Worm (Caenorhabditis elegans) whole organism, mixed stage, embryonic: ENCODE data around the gene pgm-1.

Experiments
- ces-1 ChIP-seq: fragments of 150-350 bp; optimal IDR thresholded peaks from 2 replicates; lab custom pipeline; 2014; ENCODE audit warnings: missing biosample characterization, missing genetic modification reagents, missing genetic modification characterization
- elt-1 ChIP-seq: sonication (generic microtip); optimal IDR thresholded peaks from 2 replicates; lab custom pipeline; 2017; ENCODE audit warnings: missing genetic modification characterization, mild to moderate bottlenecking, missing compliant biosample characterization, antibody characterized with exemption, moderate library complexity, borderline replicate concordance; ENCODE audit not compliant: insufficient read depth
- lin-13 ChIP-seq: fragments of 150-350 bp; optimal IDR thresholded peaks from 2 replicates; lab custom pipeline; 2014; ENCODE audit warnings: missing biosample characterization, missing genetic modification characterization
- lsy-2 ChIP-seq: fragments of 150-350 bp; optimal IDR thresholded peaks from 2 replicates; lab custom pipeline; 2014; ENCODE audit warnings: missing biosample characterization, missing genetic modification characterization
- mep-1 ChIP-seq: fragments of 150-350 bp; optimal IDR thresholded peaks from 2 replicates; lab custom pipeline; 2017; ENCODE audit warnings: missing biosample characterization, missing genetic modification reagents, missing genetic modification characterization, inconsistent platforms
- nhr-237 ChIP-seq: fragments of 150-350 bp; optimal IDR thresholded peaks from 2 replicates; lab custom pipeline; 2014; ENCODE audit warnings: missing biosample characterization, missing genetic modification characterization
- nhr-76 ChIP-seq: sonication (generic microtip); optimal IDR thresholded peaks from 2 replicates; lab custom pipeline; 2017; ENCODE audit warnings: missing biosample characterization, missing genetic modification characterization
- pha-4 ChIP-seq: fragments of 150-350 bp; optimal IDR thresholded peaks from 2 replicates; lab custom pipeline; 2018; ENCODE audit warnings: missing biosample characterization, missing genetic modification reagents, missing genetic modification characterization
- unc-62 ChIP-seq: fragments of 150-350 bp; optimal IDR thresholded peaks from 2 replicates; lab custom pipeline; 2014; ENCODE audit warnings: missing biosample characterization, missing genetic modification reagents, missing genetic modification characterization
- ztf-11 ChIP-seq: fragments of 150-350 bp; optimal IDR thresholded peaks from 2 replicates; lab custom pipeline; 2014; ENCODE audit warnings: missing biosample characterization, missing genetic modification characterization

ce11 chrII:4879629-4880028, 9.6 kb upstream of the pgm-1 start, which contains the start of gene gst-6:
- no peak for TF ChIP-seq nhr-76
- no peak for TF ChIP-seq pha-4 (tag; lab: Kevin White, UChicago)
- no peak for TF ChIP-seq unc-62
- TF ChIP-seq mep-1 (tag; lab: Kevin White, UChicago) = no peak
- TF ChIP-seq nhr-237 (tag; lab: Kevin White, UChicago) = no peak
- no peak for TF ChIP-seq elt-1
- TF ChIP-seq lsy-2 (tag; lab: Kevin White, UChicago) = no peak
- no peak for TF ChIP-seq lin-13 (tag; lab: Kevin White, UChicago)
- TF ChIP-seq ztf-11 (tag; lab: Kevin White, UChicago) = no peak
- TF ChIP-seq ces-1 (GFP tag; lab: Kevin White, UChicago) = no peak
